Worm (Caenorhabditis elegans): ENCODE measurements around the gene Y45F10D.15.

Y45F10D.15 gene

DNA sequence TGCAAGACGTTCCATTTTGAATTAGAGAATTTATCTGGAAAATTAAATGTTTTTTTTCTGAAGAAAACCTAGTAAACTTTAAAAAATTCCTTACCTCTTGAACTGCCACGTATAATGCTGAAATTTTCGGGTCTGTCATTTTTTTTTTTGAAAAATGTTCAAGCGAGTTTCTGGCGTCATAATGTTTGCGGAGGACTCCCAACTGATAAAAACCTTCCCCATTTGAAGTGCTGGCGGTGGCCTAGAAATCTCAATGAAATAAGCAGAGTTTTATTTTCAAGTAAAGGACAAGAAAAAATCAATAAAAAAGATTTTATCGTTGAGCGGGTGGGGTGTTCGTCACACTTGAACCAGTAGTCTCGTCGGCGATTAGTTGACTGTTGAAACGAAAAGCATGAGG lies 34.1 kb downstream of the Y45F10D.15 start, which contains the start of gene icap-1 (continued):
- TF ChIP-seq rec-8 (tag; optimal IDR thresholded peaks at IDR 0.05) (no peak), F49E8.2 (tag; optimal IDR thresholded peaks at IDR 0.05; ENCODE audit: insufficient read depth) (no peak)

DNA sequence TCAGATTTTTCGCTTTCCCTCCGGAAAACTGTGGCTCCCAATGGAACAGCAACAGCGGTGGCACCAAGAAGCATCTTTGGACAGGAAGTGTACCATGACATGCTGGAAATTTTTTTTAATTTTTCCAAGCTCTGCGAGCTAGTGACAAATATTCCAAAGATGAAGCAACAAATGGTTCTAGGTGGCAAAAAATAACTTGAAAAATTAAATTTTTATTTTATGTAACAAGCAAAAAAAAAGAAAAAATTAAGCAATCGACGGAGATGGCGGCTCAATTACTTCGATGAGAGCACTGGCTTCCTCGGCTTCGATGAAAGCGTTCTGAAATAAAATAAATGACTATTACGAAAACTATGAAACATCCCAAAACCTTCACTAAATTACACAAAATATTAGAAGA lies 35.2 kb downstream of the Y45F10D.15 start, which contains the start of gene lact-9:
Gene lact-9 (minus strand): TSS at position 101 of the 400 bp plus-strand sequence.
- no peak for TF ChIP-seq zfh-2 (GFP tag; conservative IDR thresholded peaks at IDR 0.05)
- no peak for TF ChIP-seq sptf-2 (GFP tag; optimal IDR thresholded peaks at IDR 0.05)
- TF ChIP-seq pha-4 (tag; optimal IDR thresholded peaks at IDR 0.05) = no peak
- TF ChIP-seq egrh-3 (GFP tag; IDR thresholded peaks at IDR 0.05) = no peak
- no peak for TF ChIP-seq F33H1.4 (GFP tag; IDR thresholded peaks at IDR 0.05)
- no peak for TF ChIP-seq tlf-1 (GFP tag; optimal IDR thresholded peaks at IDR 0.05)
- no peak for TF ChIP-seq unc-130 (GFP tag; optimal IDR thresholded peaks at IDR 0.05)

DNA sequence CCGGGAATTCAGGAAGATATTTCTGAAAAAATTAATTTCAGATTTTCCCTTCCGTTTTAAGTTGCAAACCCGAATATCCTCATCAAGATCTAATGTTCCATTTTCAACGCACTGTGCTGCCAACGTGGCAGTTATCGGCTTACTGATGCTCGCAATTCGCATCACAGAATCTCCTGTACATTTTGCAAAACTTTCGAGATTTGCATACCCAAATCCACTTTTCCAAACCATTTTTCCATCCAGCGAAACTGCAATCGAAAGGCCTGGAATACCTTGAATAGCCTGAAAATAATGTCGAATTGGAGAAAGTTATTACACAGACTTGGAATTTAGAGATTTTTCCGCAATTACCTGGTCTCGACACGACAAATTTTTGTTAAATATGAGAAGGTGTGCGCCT lies 36.0 kb downstream of the Y45F10D.15 start:
- TF ChIP-seq rcor-1 (GFP tag; IDR thresholded peaks at IDR 0.05) (0 out of 2 replicates have a peak, but pooled peaks have one; percentile 17), F33H1.4 (GFP tag; IDR thresholded peaks at IDR 0.05) (no peak), lsy-27 (tag; optimal IDR thresholded peaks at IDR 0.05; ENCODE audit: borderline replicate concordance, insufficient read depth) (no peak), Y53F4B.3 (GFP tag; IDR thresholded peaks at IDR 0.05) (no peak), F57C9.4 (tag; optimal IDR thresholded peaks at IDR 0.05) (no peak), dox-1 (GFP tag; IDR thresholded peaks at IDR 0.05) (no peak), nhr-27 (tag; optimal IDR thresholded peaks at IDR 0.05) (no peak), snpc-4 (GFP tag; optimal IDR thresholded peaks at IDR 0.05) (no peak), snpc-4 (tag; optimal IDR thresholded peaks at IDR 0.05) (peak in 1 of 4 experiments; percentile 10), F10E7.11 (tag; optimal IDR thresholded peaks at IDR 0.05) (no peak), ekl-4 (GFP tag; IDR thresholded peaks at IDR 0.05) (peak; percentile 22; the same call in 1 of the 2 replicates), madf-3 (GFP tag; IDR thresholded peaks at IDR 0.05) (no peak)

DNA sequence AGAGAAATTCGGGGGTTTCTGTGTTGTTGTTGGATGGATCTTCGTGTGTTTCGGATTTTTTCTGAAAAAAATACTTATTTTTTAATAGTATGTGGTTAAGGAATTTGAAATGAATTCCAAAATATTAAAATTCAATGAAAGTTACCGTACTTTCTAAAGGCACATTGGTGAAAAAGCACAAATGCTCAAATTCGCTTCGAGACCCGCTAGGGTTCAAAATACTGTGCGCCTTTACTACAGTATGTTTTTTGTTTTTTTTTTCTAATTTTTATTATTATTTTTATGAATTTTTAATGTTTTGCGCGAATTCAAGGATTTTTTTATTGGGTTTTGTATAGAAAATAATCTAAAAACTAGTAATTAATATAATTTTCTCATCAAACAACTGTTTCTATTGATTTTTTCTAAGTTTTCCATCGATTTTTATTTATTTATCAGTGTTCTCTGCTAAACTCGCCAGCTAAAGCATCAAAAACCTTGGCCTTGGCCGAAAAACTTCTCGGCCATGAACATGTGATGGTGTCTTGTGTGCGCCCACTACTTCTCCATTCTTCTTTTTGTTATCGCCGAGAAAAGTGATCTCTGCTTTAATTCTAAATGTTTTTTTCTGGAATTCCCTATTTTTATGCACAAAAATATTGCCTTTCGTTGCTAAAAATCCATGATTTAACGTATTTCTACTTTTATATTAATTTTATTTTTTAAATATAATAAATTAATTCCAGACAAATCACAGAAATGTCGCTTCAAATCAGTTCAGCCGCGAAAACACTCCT lies 37.3 kb downstream of the Y45F10D.15 start, which contains the start of gene iscu-1:
Gene iscu-1 (plus strand): TSS at position 726 of the 776 bp plus-strand sequence.
- TF ChIP-seq lsy-27 (tag; optimal IDR thresholded peaks at IDR 0.05; ENCODE audit: borderline replicate concordance, insufficient read depth) = no peak
- no peak for TF ChIP-seq Y56A3A.18 (GFP tag; IDR thresholded peaks at IDR 0.05)
- peak; percentile 42; the same call in 1 of the 2 replicates for TF ChIP-seq D2030.7 (GFP tag; IDR thresholded peaks at IDR 0.05)
- no peak for TF ChIP-seq B0035.1 (tag; optimal IDR thresholded peaks at IDR 0.05)
- no peak for TF ChIP-seq unc-62 (GFP tag; optimal IDR thresholded peaks at IDR 0.05)
- TF ChIP-seq mcd-1 (GFP tag; IDR thresholded peaks at IDR 0.05) = no peak
- TF ChIP-seq Y53F4B.3 (GFP tag; IDR thresholded peaks at IDR 0.05) = no peak
- no peak for TF ChIP-seq hsf-1 (GFP tag; IDR thresholded peaks at IDR 0.05)
- no peak for TF ChIP-seq hmg-20 (GFP tag; IDR thresholded peaks at IDR 0.05)
- peak; percentile 47 for TF ChIP-seq snpc-1.3 (tag; optimal IDR thresholded peaks at IDR 0.05; ENCODE audit: insufficient read depth)
- no peak for TF ChIP-seq hlh-12 (tag; optimal IDR thresholded peaks at IDR 0.05)
- TF ChIP-seq ceh-91 (GFP tag; IDR thresholded peaks at IDR 0.05) = peak; percentile 21; the same call in 1 of the 2 replicates
- TF ChIP-seq aptf-2 (GFP tag; conservative IDR thresholded peaks at IDR 0.05) = no peak
- TF ChIP-seq ZK185.1 (tag; optimal IDR thresholded peaks at IDR 0.05; ENCODE audit: poor library complexity, severe bottlenecking) = no peak
- no peak for TF ChIP-seq nhr-120 (GFP tag; IDR thresholded peaks at IDR 0.05)
- no peak for TF ChIP-seq B0261.1 (tag; optimal IDR thresholded peaks at IDR 0.05)
- TF ChIP-seq hrde-1 (tag; optimal IDR thresholded peaks at IDR 0.05; ENCODE audit: borderline replicate concordance) = no peak
- TF ChIP-seq rcor-1 (GFP tag; IDR thresholded peaks at IDR 0.05) = peak; percentile 48; the same call in 1 of the 2 replicates
- no peak for TF ChIP-seq attf-3 (GFP tag; conservative IDR thresholded peaks at IDR 0.05)
- TF ChIP-seq F37B4.10 (GFP tag; IDR thresholded peaks at IDR 0.05) = no peak
- peak; percentile 92 for TF ChIP-seq madf-6 (GFP tag; IDR thresholded peaks at IDR 0.05)
- peak; percentile 51 for TF ChIP-seq tbp1 (GFP tag; optimal IDR thresholded peaks at IDR 0.05)
- no peak for TF ChIP-seq madf-10 (tag; optimal IDR thresholded peaks at IDR 0.05)
- no peak for TF ChIP-seq ccch-3 (GFP tag; optimal IDR thresholded peaks at IDR 0.05)
